Worm (Caenorhabditis elegans) whole organism, L3 larva: ENCODE data around the gene C04C3.6.

Source experiments
- R02D3.7 ChIP-seq: fragments of 150-350 bp; optimal IDR thresholded peaks from 2 replicates; lab custom pipeline; 2014; ENCODE audit warnings: missing biosample characterization, missing genetic modification characterization
- ZK546.5 ChIP-seq: sonication (generic microtip); optimal IDR thresholded peaks from 2 replicates; lab custom pipeline; 2017; ENCODE audit warnings: missing biosample characterization, missing genetic modification characterization
- ama-1 ChIP-seq: fragments of 150-350 bp; optimal IDR thresholded peaks from 2 replicates; lab custom pipeline; 2018
- ceh-16 ChIP-seq: sonication (generic microtip); optimal IDR thresholded peaks from 2 replicates; lab custom pipeline; 2017; ENCODE audit warnings: missing biosample characterization, missing genetic modification characterization
- ceh-28 ChIP-seq: fragments of 150-350 bp; optimal IDR thresholded peaks from 2 replicates; lab custom pipeline; 2014; ENCODE audit warnings: missing biosample characterization, missing genetic modification reagents, missing genetic modification characterization
- ceh-9 ChIP-seq: sonication (generic microtip); optimal IDR thresholded peaks from 2 replicates; lab custom pipeline; 2018; ENCODE audit warnings: missing biosample characterization, missing genetic modification characterization
- daf-12 ChIP-seq: fragments of 150-350 bp; optimal IDR thresholded peaks from 2 replicates; lab custom pipeline; 2014; ENCODE audit warnings: missing biosample characterization, missing genetic modification reagents, missing genetic modification characterization
- elt-1 ChIP-seq: fragments of 150-350 bp; optimal IDR thresholded peaks from 2 replicates; lab custom pipeline; 2014; ENCODE audit warnings: missing biosample characterization, missing genetic modification characterization
- elt-2 ChIP-seq: sonication (generic microtip); optimal IDR thresholded peaks from 2 replicates; lab custom pipeline; 2016; ENCODE audit warnings: missing genetic modification reagents, mild to moderate bottlenecking, missing genetic modification characterization, missing compliant biosample characterization
- elt-3 ChIP-seq, 3 experiments: fragments of 150-350 bp in 1 of 3; sonication (generic microtip) in 2 of 3; optimal IDR thresholded peaks; 2 replicates in 2 of 3; 4 replicates in 1 of 3; lab custom pipeline; 2014 to 2017; ENCODE audit warnings: missing biosample characterization in 3 of 3, missing genetic modification characterization in 3 of 3
- fkh-10 ChIP-seq: sonication (generic microtip); optimal IDR thresholded peaks from 2 replicates; lab custom pipeline; 2017; ENCODE audit warnings: missing biosample characterization, missing genetic modification reagents, missing genetic modification characterization
- fos-1 ChIP-seq: fragments of 150-350 bp; optimal IDR thresholded peaks from 2 replicates; lab custom pipeline; 2014; ENCODE audit warnings: missing biosample characterization, missing genetic modification characterization
- hmg-11 ChIP-seq: sonication (generic microtip); optimal IDR thresholded peaks from 2 replicates; lab custom pipeline; 2016; ENCODE audit warnings: missing genetic modification characterization, missing compliant biosample characterization
- lin-15B ChIP-seq: fragments of 150-350 bp; optimal IDR thresholded peaks from 2 replicates; lab custom pipeline; 2014; ENCODE audit warnings: missing biosample characterization, missing genetic modification characterization
- lin-39 ChIP-seq: fragments of 150-350 bp; optimal IDR thresholded peaks from 2 replicates; lab custom pipeline; 2018; ENCODE audit warnings: missing biosample characterization, missing genetic modification reagents, missing genetic modification characterization
- lsy-12 ChIP-seq: sonication (generic microtip); optimal IDR thresholded peaks from 2 replicates; lab custom pipeline; 2016; ENCODE audit warnings: mild to moderate bottlenecking, missing genetic modification characterization, missing compliant biosample characterization
- mml-1 ChIP-seq: fragments of 150-350 bp; sonication (generic microtip); optimal IDR thresholded peaks from 3 replicates; lab custom pipeline; 2014; ENCODE audit warnings: missing biosample characterization, missing genetic modification characterization
- nhr-11 ChIP-seq: fragments of 150-350 bp; optimal IDR thresholded peaks from 2 replicates; lab custom pipeline; 2014; ENCODE audit warnings: missing biosample characterization, missing genetic modification characterization
- nhr-23 ChIP-seq: fragments of 150-350 bp; optimal IDR thresholded peaks from 2 replicates; lab custom pipeline; 2014; ENCODE audit warnings: missing biosample characterization, missing genetic modification reagents, missing genetic modification characterization
- nhr-237 ChIP-seq: fragments of 150-350 bp; optimal IDR thresholded peaks from 2 replicates; lab custom pipeline; 2014; ENCODE audit warnings: missing biosample characterization, missing genetic modification characterization
- nhr-25 ChIP-seq: sonication (generic microtip); optimal IDR thresholded peaks from 2 replicates; lab custom pipeline; 2017; ENCODE audit warnings: missing biosample characterization, missing genetic modification characterization
- nhr-28 ChIP-seq: fragments of 150-350 bp; optimal IDR thresholded peaks from 2 replicates; lab custom pipeline; 2014; ENCODE audit warnings: missing biosample characterization, missing genetic modification characterization
- nhr-43 ChIP-seq: sonication (generic microtip); optimal IDR thresholded peaks from 2 replicates; lab custom pipeline; 2016; ENCODE audit warnings: mild to moderate bottlenecking, missing genetic modification characterization, missing compliant biosample characterization; ENCODE audit not compliant: poor library complexity, severe bottlenecking
- nhr-67 ChIP-seq: fragments of 150-350 bp; optimal IDR thresholded peaks from 2 replicates; lab custom pipeline; 2014; ENCODE audit warnings: missing biosample characterization, missing genetic modification characterization
- nhr-76 ChIP-seq: fragments of 150-350 bp; sonication (generic microtip); optimal IDR thresholded peaks from 5 replicates; lab custom pipeline; 2014; ENCODE audit warnings: missing biosample characterization, missing genetic modification characterization
- nhr-77 ChIP-seq: fragments of 150-350 bp; optimal IDR thresholded peaks from 2 replicates; lab custom pipeline; 2014; ENCODE audit warnings: missing biosample characterization, missing genetic modification characterization
- pqm-1 ChIP-seq: fragments of 150-350 bp; optimal IDR thresholded peaks from 2 replicates; lab custom pipeline; 2017; ENCODE audit warnings: missing biosample characterization, missing genetic modification characterization, inconsistent platforms
- sea-2 ChIP-seq: fragments of 150-350 bp; sonication (generic microtip); optimal IDR thresholded peaks from 4 replicates; lab custom pipeline; 2014; ENCODE audit warnings: missing biosample characterization, missing genetic modification reagents, missing genetic modification characterization
- skn-1 ChIP-seq: fragments of 150-350 bp; optimal IDR thresholded peaks from 2 replicates; lab custom pipeline; 2014; ENCODE audit warnings: missing biosample characterization, missing genetic modification characterization
- snpc-4 ChIP-seq: fragments of 150-350 bp; optimal IDR thresholded peaks from 2 replicates; lab custom pipeline; 2014; ENCODE audit warnings: missing biosample characterization, missing genetic modification characterization
- tbx-2 ChIP-seq: sonication (generic microtip); optimal IDR thresholded peaks from 2 replicates; lab custom pipeline; 2016; ENCODE audit warnings: mild to moderate bottlenecking, missing genetic modification characterization, missing compliant biosample characterization
- unc-39 ChIP-seq: sonication (generic microtip); optimal IDR thresholded peaks from 4 replicates; lab custom pipeline; 2017; ENCODE audit warnings: missing biosample characterization, missing genetic modification characterization
- unc-62 ChIP-seq: fragments of 150-350 bp; sonication (generic microtip); optimal IDR thresholded peaks from 4 replicates; lab custom pipeline; 2014; ENCODE audit warnings: missing biosample characterization, missing genetic modification reagents, missing genetic modification characterization
- zag-1 ChIP-seq: fragments of 150-350 bp; optimal IDR thresholded peaks from 2 replicates; lab custom pipeline; 2014; ENCODE audit warnings: missing biosample characterization, missing genetic modification characterization
- ztf-11 ChIP-seq: fragments of 150-350 bp; optimal IDR thresholded peaks from 2 replicates; lab custom pipeline; 2014; ENCODE audit warnings: missing biosample characterization, missing genetic modification characterization
- ztf-4 ChIP-seq: fragments of 150-350 bp; optimal IDR thresholded peaks from 2 replicates; lab custom pipeline; 2014; ENCODE audit warnings: missing biosample characterization, missing genetic modification characterization

C04C3.6 gene

ce11 chrIV:3463254-3463653 is 40.8 kb upstream of the C04C3.6 start, which contains the start of gene F58E2.4:
Gene F58E2.4 (plus strand): TSS chrIV:3463387.
- TF ChIP-seq elt-1 (no peak), pqm-1 (tag; lab: Kevin White, UChicago) (no peak)

DNA sequence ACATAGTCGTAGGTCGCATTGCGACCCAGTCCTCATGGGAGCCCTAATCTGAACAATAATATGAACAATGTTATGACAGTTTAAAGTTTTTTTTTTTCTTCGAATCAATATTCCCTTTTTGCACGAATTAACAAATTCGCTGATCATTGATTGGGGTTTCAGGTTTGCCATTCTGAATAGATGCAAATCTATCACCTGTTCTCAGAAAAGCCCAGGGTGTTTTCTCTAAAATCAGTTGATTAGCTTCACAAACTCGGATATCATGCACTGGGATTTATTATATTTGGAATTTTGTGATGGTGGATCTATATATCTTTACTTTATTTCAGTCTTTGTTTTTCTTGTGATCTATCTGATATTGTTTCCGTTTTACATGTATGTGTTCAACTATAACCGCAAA is 30.9 kb upstream of the C04C3.6 start, which contains the start of gene srz-23:
Gene srz-23 (plus strand): TSS at position 263 of the 400 bp plus-strand sequence.
- TF ChIP-seq unc-39 (tag; lab: Kevin White, UChicago) = no peak
- TF ChIP-seq nhr-43 = no peak
- no peak for TF ChIP-seq ztf-11 (tag; lab: Kevin White, UChicago)
- no peak for TF ChIP-seq ZK546.5 (tag; lab: Kevin White, UChicago)
- no peak for TF ChIP-seq unc-62 (GFP tag; lab: Kevin White, UChicago)
- TF ChIP-seq snpc-4 (tag; lab: Kevin White, UChicago) = no peak
- no peak for TF ChIP-seq nhr-28
- TF ChIP-seq fkh-10 (GFP tag; lab: Kevin White, UChicago) = no peak
- no peak for TF ChIP-seq ceh-28 (tag; lab: Kevin White, UChicago)

- TF ChIP-seq elt-2 (tag; lab: Kevin White, UChicago) = no peak
- no peak for TF ChIP-seq nhr-25 (tag; lab: Kevin White, UChicago)
- no peak for TF ChIP-seq skn-1
Observed at ce11 chrIV:3452516-3452915, 30.1 kb upstream of the C04C3.6 start.

DNA sequence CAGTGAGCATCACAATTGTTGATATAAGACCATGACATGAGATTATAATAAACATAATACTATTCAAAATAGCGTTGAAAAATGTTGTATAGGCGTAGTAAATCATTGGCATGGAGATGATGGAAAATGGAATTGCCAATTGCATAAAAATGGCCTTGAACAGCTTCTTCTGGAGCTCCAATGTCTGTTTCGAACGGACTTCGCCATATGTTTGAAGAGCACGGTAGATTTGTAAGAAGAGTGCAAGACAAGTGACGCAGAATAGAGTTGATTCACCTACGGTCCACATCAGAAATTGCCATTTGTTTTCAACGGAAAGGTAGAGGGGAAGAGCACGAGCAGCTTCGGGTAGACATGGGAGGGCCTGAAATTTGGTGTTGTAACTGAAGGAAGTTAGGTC is 24.9 kb upstream of the C04C3.6 start:
- TF ChIP-seq daf-12 (tag; lab: Kevin White, UChicago) (no peak), lsy-12 (no peak), zag-1 (no peak), skn-1 (no peak), sea-2 (no peak), lin-15B (tag; lab: Kevin White, UChicago) (no peak)

ce11 chrIV:3444614-3445013 is 22.2 kb upstream of the C04C3.6 start, which contains the start of gene F58E2.5:
Gene F58E2.5 (plus strand): TSS chrIV:3444914.
- TF ChIP-seq ceh-9 (tag; lab: Kevin White, UChicago) (no peak), elt-3 (tag; optimal IDR thresholded peaks at IDR 0.05; lab: Kevin White, UChicago) (no peak), mml-1 (tag; lab: Kevin White, UChicago) (no peak), snpc-4 (tag; lab: Kevin White, UChicago) (no peak), fkh-10 (GFP tag; lab: Kevin White, UChicago) (no peak), nhr-76 (tag; lab: Kevin White, UChicago) (no peak), ceh-16 (no peak), nhr-28 (no peak), lin-39 (tag; lab: Kevin White, UChicago) (no peak), nhr-237 (tag; lab: Kevin White, UChicago) (no peak), hmg-11 (tag; lab: Kevin White, UChicago) (no peak), ceh-28 (tag; lab: Kevin White, UChicago) (no peak), nhr-77 (tag; lab: Kevin White, UChicago) (no peak), R02D3.7 (tag; lab: Kevin White, UChicago) (no peak), lin-15B (tag; lab: Kevin White, UChicago) (no peak), nhr-43 (no peak), nhr-23 (tag; lab: Kevin White, UChicago) (no peak), fos-1 (no peak), elt-1 (no peak), pqm-1 (tag; lab: Kevin White, UChicago) (no peak)

DNA sequence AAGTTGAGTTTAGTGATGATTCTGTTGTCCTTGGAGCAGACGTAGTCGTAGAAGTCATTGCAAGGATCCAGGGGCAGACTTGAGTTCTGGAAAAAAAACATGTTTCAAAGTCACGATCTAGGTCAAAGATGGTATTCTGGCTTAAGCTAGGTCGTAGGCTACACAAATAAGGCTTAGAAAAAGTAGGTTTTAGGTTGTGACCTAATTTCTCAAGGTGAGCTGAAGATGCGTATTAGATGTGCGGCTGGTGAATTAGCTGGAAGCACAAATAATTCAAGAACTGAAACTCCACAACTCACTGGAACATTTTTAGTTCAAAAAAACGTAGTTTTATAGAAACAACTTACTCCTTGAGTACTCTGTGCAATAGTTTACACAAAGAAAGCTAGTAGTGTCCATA is 21.7 kb upstream of the C04C3.6 start, which contains the start of gene F09D12.2:
Gene F09D12.2 (minus strand): TSS at position 101 of the 400 bp plus-strand sequence.
- TF ChIP-seq nhr-11 (tag; lab: Kevin White, UChicago) (no peak), daf-12 (tag; lab: Kevin White, UChicago) (no peak), skn-1 (no peak), unc-39 (tag; lab: Kevin White, UChicago) (no peak), nhr-67 (tag; lab: Kevin White, UChicago) (no peak), tbx-2 (tag; lab: Kevin White, UChicago) (no peak), ztf-4 (tag; lab: Kevin White, UChicago) (no peak), unc-62 (GFP tag; lab: Kevin White, UChicago) (no peak), fos-1 (no peak), pqm-1 (tag; lab: Kevin White, UChicago) (no peak), ama-1 (lab: Kevin White, UChicago) (no peak), elt-1 (no peak)
